Fruit fly (Drosophila melanogaster): Measurements from ENCODE around the gene dgrn.

dm6 chr3R:5843516-5843915 lies 19.1 kb downstream of the dgrn start:
- TF ChIP-seq Abd-B (GFP tag; optimal IDR thresholded peaks at IDR 0.05) = no peak
- no peak for TF ChIP-seq usp (GFP tag; optimal IDR thresholded peaks at IDR 0.05)
- TF ChIP-seq HLH106 (tag; optimal IDR thresholded peaks at IDR 0.05) = no peak
